Worm (Caenorhabditis elegans) whole organism, L1 larva: ENCODE measurements around the gene pro-1.

Experiments used
- F16B12.6 ChIP-seq: fragments of 150-350 bp; optimal IDR thresholded peaks from 2 replicates; lab custom pipeline; 2014; ENCODE audit warnings: missing biosample characterization, missing genetic modification characterization
- Y116A8C.19 ChIP-seq: sonication (generic microtip); optimal IDR thresholded peaks from 2 replicates; lab custom pipeline; 2016; ENCODE audit warnings: missing compliant biosample characterization, missing genetic modification characterization, borderline replicate concordance
- alr-1 ChIP-seq: fragments of 200-800 bp; sonication (Bioruptor generic); optimal IDR thresholded peaks from 2 replicates; lab custom pipeline; 2018; ENCODE audit warnings: borderline replicate concordance, mild to moderate bottlenecking, missing genetic modification characterization, missing compliant biosample characterization
- aly-2 ChIP-seq: fragments of 150-350 bp; optimal IDR thresholded peaks from 2 replicates; lab custom pipeline; 2014; ENCODE audit warnings: missing biosample characterization, missing genetic modification characterization
- ceh-82 ChIP-seq, 3 experiments: fragments of 150-350 bp in 1 of 3; sonication (generic microtip) in 2 of 3; optimal IDR thresholded peaks; 2 replicates each; lab custom pipeline; 2014 to 2017; ENCODE audit warnings: missing biosample characterization in 3 of 3, missing genetic modification characterization in 3 of 3
- ceh-90 ChIP-seq: sonication (generic microtip); optimal IDR thresholded peaks from 2 replicates; lab custom pipeline; 2016; ENCODE audit warnings: missing genetic modification characterization, missing compliant biosample characterization
- dsc-1 ChIP-seq: sonication (generic microtip); optimal IDR thresholded peaks from 2 replicates; lab custom pipeline; 2016; ENCODE audit warnings: mild to moderate bottlenecking, missing genetic modification characterization, missing compliant biosample characterization
- efl-1 ChIP-seq, 4 experiments: fragments of 150-350 bp; optimal IDR thresholded peaks in 3 of 4; peaks in 1 of 4; 1 replicate in 1 of 4; 2 replicates in 3 of 4; lab custom pipeline; 2014; ENCODE audit warnings: missing biosample characterization in 2 of 4, missing genetic modification characterization in 2 of 4, missing genetic modification reagents in 2 of 4
- egl-27 ChIP-seq, 2 experiments: fragments of 150-350 bp in 1 of 2; sonication (generic microtip); optimal IDR thresholded peaks; 3 replicates each; lab custom pipeline; 2017 to 2018; ENCODE audit warnings: missing biosample characterization in 2 of 2, missing genetic modification characterization in 2 of 2, missing genetic modification reagents in 2 of 2
- elt-3 ChIP-seq, 6 experiments: fragments of 150-350 bp in 1 of 6; sonication (generic microtip); optimal IDR thresholded peaks; 2 replicates each; lab custom pipeline; 2017 to 2018; ENCODE audit warnings: missing biosample characterization in 6 of 6, missing genetic modification characterization in 6 of 6, inconsistent platforms in 1 of 6
- fkh-10 ChIP-seq: sonication (generic microtip); optimal IDR thresholded peaks from 2 replicates; lab custom pipeline; 2017; ENCODE audit warnings: missing biosample characterization, missing genetic modification reagents, missing genetic modification characterization
- fkh-8 ChIP-seq: sonication (generic microtip); optimal IDR thresholded peaks from 2 replicates; lab custom pipeline; 2016; ENCODE audit warnings: mild to moderate bottlenecking, missing genetic modification characterization, missing compliant biosample characterization
- fos-1 ChIP-seq: fragments of 150-350 bp; optimal IDR thresholded peaks from 2 replicates; lab custom pipeline; 2014; ENCODE audit warnings: missing biosample characterization, missing genetic modification characterization
- grh-1 ChIP-seq: fragments of 200-800 bp; sonication (Bioruptor generic); IDR thresholded peaks from 2 replicates; pipeline ENCODE4 v1.3.6; 2022; ENCODE audit warnings: missing genetic modification reagents, missing genetic modification characterization, missing compliant biosample characterization
- hlh-17 ChIP-seq: fragments of 200-800 bp; sonication (Bioruptor generic); optimal IDR thresholded peaks from 2 replicates; lab custom pipeline; 2018; ENCODE audit warnings: missing genetic modification characterization, mild to moderate bottlenecking, missing compliant biosample characterization, moderate library complexity, borderline replicate concordance
- hlh-4 ChIP-seq: sonication (generic microtip); optimal IDR thresholded peaks from 2 replicates; lab custom pipeline; 2016; ENCODE audit warnings: mild to moderate bottlenecking, missing genetic modification characterization, missing compliant biosample characterization
- isw-1 ChIP-seq: fragments of 200-800 bp; sonication (Bioruptor generic); IDR thresholded peaks from 2 replicates; pipeline ENCODE4 v1.3.6; 2022; ENCODE audit warnings: missing genetic modification characterization, missing compliant biosample characterization
- jun-1 ChIP-seq: fragments of 150-350 bp; optimal IDR thresholded peaks from 2 replicates; lab custom pipeline; 2014; ENCODE audit warnings: missing biosample characterization, missing genetic modification reagents, missing genetic modification characterization
- lin-14 ChIP-seq: fragments of 200-800 bp; sonication (Bioruptor generic); optimal IDR thresholded peaks from 2 replicates; lab custom pipeline; 2018; ENCODE audit warnings: mild to moderate bottlenecking, missing genetic modification characterization, moderate library complexity, missing compliant biosample characterization
- lin-15B ChIP-seq: fragments of 150-350 bp; sonication (generic microtip); optimal IDR thresholded peaks from 3 replicates; lab custom pipeline; 2014; ENCODE audit warnings: missing biosample characterization, missing genetic modification characterization
- lsy-2 ChIP-seq, 2 experiments: fragments of 150-350 bp; optimal IDR thresholded peaks; 2 replicates each; lab custom pipeline; 2014; ENCODE audit warnings: missing biosample characterization in 2 of 2, missing genetic modification characterization in 2 of 2
- mab-9 ChIP-seq: fragments of 200-800 bp; sonication (Bioruptor generic); IDR thresholded peaks from 2 replicates; pipeline ENCODE4 v1.3.6; 2022; ENCODE audit warnings: missing genetic modification reagents, missing genetic modification characterization, missing compliant biosample characterization
- mdl-1 ChIP-seq, 2 experiments: fragments of 150-350 bp; optimal IDR thresholded peaks; 2 replicates each; lab custom pipeline; 2014 to 2017; ENCODE audit warnings: missing biosample characterization in 2 of 2, missing genetic modification characterization in 2 of 2, inconsistent platforms in 1 of 2
- mep-1 ChIP-seq: fragments of 150-350 bp; optimal IDR thresholded peaks from 2 replicates; lab custom pipeline; 2014; ENCODE audit warnings: missing biosample characterization, missing genetic modification characterization
- nhr-19 ChIP-seq: fragments of 200-800 bp; sonication (Bioruptor generic); conservative IDR thresholded peaks from 2 replicates; pipeline ENCODE4 v1.3.6; 2022; ENCODE audit warnings: missing genetic modification characterization, missing compliant biosample characterization
- nhr-20 ChIP-seq: sonication (generic microtip); optimal IDR thresholded peaks from 2 replicates; lab custom pipeline; 2016; ENCODE audit warnings: mild to moderate bottlenecking, missing genetic modification characterization, missing compliant biosample characterization
- nhr-237 ChIP-seq: fragments of 150-350 bp; optimal IDR thresholded peaks from 2 replicates; lab custom pipeline; 2014; ENCODE audit warnings: missing biosample characterization, missing genetic modification characterization
- nhr-28 ChIP-seq: fragments of 150-350 bp; optimal IDR thresholded peaks from 2 replicates; lab custom pipeline; 2014; ENCODE audit warnings: missing biosample characterization, missing genetic modification characterization
- nhr-47 ChIP-seq: sonication (generic microtip); optimal IDR thresholded peaks from 2 replicates; lab custom pipeline; 2016; ENCODE audit warnings: mild to moderate bottlenecking, missing genetic modification characterization, moderate library complexity, missing compliant biosample characterization
- nhr-71 ChIP-seq: sonication (generic microtip); optimal IDR thresholded peaks from 2 replicates; lab custom pipeline; 2016; ENCODE audit warnings: mild to moderate bottlenecking, missing genetic modification characterization, moderate library complexity, missing compliant biosample characterization
- nhr-85 ChIP-seq: sonication (generic microtip); peaks from one replicate; lab custom pipeline; 2016; ENCODE audit warnings: missing genetic modification characterization, inconsistent platforms, missing compliant biosample characterization
- pag-3 ChIP-seq: sonication (generic microtip); optimal IDR thresholded peaks from 2 replicates; lab custom pipeline; 2017; ENCODE audit warnings: missing genetic modification characterization, mild to moderate bottlenecking, missing compliant biosample characterization, antibody characterized with exemption, borderline replicate concordance; ENCODE audit not compliant: insufficient read depth
- pax-3 ChIP-seq: fragments of 200-800 bp; sonication (Bioruptor generic); optimal IDR thresholded peaks from 2 replicates; lab custom pipeline; 2018; ENCODE audit warnings: mild to moderate bottlenecking, missing genetic modification characterization, moderate library complexity, missing compliant biosample characterization
- pqm-1 ChIP-seq: sonication (generic microtip); optimal IDR thresholded peaks from 3 replicates; lab custom pipeline; 2017; ENCODE audit warnings: missing biosample characterization, missing genetic modification characterization
- rnt-1 ChIP-seq: sonication (generic microtip); optimal IDR thresholded peaks from 2 replicates; lab custom pipeline; 2016; ENCODE audit warnings: mild to moderate bottlenecking, missing genetic modification characterization, moderate library complexity, missing compliant biosample characterization
- skn-1 ChIP-seq: fragments of 150-350 bp; optimal IDR thresholded peaks from 2 replicates; lab custom pipeline; 2014; ENCODE audit warnings: missing biosample characterization, missing genetic modification characterization
- snpc-4 ChIP-seq: fragments of 150-350 bp; optimal IDR thresholded peaks from 2 replicates; lab custom pipeline; 2014; ENCODE audit warnings: missing biosample characterization, missing genetic modification characterization
- snu-23 ChIP-seq: sonication (generic microtip); optimal IDR thresholded peaks from 2 replicates; lab custom pipeline; 2016; ENCODE audit warnings: missing genetic modification characterization, missing compliant biosample characterization
- sox-4 ChIP-seq: sonication (generic microtip); optimal IDR thresholded peaks from 2 replicates; lab custom pipeline; 2016; ENCODE audit warnings: missing genetic modification characterization, missing compliant biosample characterization
- tbx-2 ChIP-seq: sonication (generic microtip); optimal IDR thresholded peaks from 2 replicates; lab custom pipeline; 2016; ENCODE audit warnings: missing genetic modification characterization, missing compliant biosample characterization
- unc-130 ChIP-seq: fragments of 150-350 bp; optimal IDR thresholded peaks from 2 replicates; lab custom pipeline; 2017; ENCODE audit warnings: missing biosample characterization, missing genetic modification characterization, inconsistent platforms
- unc-30 ChIP-seq: sonication (generic microtip); optimal IDR thresholded peaks from 2 replicates; lab custom pipeline; 2017; ENCODE audit warnings: missing biosample characterization, missing genetic modification characterization
- xbp-1 ChIP-seq: sonication (generic microtip); optimal IDR thresholded peaks from 2 replicates; lab custom pipeline; 2016; ENCODE audit warnings: missing genetic modification characterization, missing compliant biosample characterization
- ztf-11 ChIP-seq, 2 experiments: sonication (generic microtip); optimal IDR thresholded peaks; 2 replicates each; lab custom pipeline; 2016 to 2017; ENCODE audit warnings: missing genetic modification characterization in 2 of 2, missing biosample characterization in 1 of 2, missing compliant biosample characterization in 1 of 2

The pro-1 gene

ce11 chrII:10569498-10569897, 27.7 kb upstream of the pro-1 start:
- peak in 1 of 2 experiments; percentile 13 for TF ChIP-seq lsy-2 (tag; optimal IDR thresholded peaks at IDR 0.05; lab: Kevin White, UChicago)
- no peak for TF ChIP-seq aly-2 (tag; lab: Kevin White, UChicago)
- no peak for TF ChIP-seq nhr-47 (tag; lab: Kevin White, UChicago)
- no peak for TF ChIP-seq dsc-1 (tag; lab: Kevin White, UChicago)
- TF ChIP-seq pag-3 (tag; lab: Kevin White, UChicago), result peak; percentile 86
- TF ChIP-seq egl-27 (tag; optimal IDR thresholded peaks at IDR 0.05; lab: Kevin White, UChicago), result no peak
- peak; percentile 43 for TF ChIP-seq nhr-71 (tag; lab: Kevin White, UChicago)
- TF ChIP-seq fkh-8 (tag; lab: Kevin White, UChicago), result no peak
- no peak for TF ChIP-seq unc-30 (tag; lab: Kevin White, UChicago)
- TF ChIP-seq ztf-11 (tag; optimal IDR thresholded peaks at IDR 0.05; lab: Kevin White, UChicago), result no peak
- TF ChIP-seq nhr-19, result no peak
- no peak for TF ChIP-seq nhr-20 (tag; lab: Kevin White, UChicago)
- TF ChIP-seq lin-14 (GFP tag; lab: Kevin White, UChicago), result peak; percentile 79
- no peak for TF ChIP-seq ceh-90 (tag; lab: Kevin White, UChicago)
- TF ChIP-seq xbp-1 (tag; lab: Kevin White, UChicago), result no peak
- TF ChIP-seq fkh-10 (GFP tag; lab: Kevin White, UChicago), result no peak
- TF ChIP-seq F16B12.6, result no peak
- TF ChIP-seq rnt-1 (tag; lab: Kevin White, UChicago), result peak; percentile 44
- TF ChIP-seq sox-4 (tag; lab: Kevin White, UChicago), result no peak
- TF ChIP-seq lin-15B (tag; lab: Kevin White, UChicago), result no peak
- peak in 1 of 2 experiments; percentile 3 for TF ChIP-seq efl-1 (optimal IDR thresholded peaks at IDR 0.05; lab: Kevin White, UChicago)
- TF ChIP-seq efl-1 (GFP tag; optimal IDR thresholded peaks at IDR 0.05 in 1 of 2; lab: Kevin White, UChicago), result no peak

DNA sequence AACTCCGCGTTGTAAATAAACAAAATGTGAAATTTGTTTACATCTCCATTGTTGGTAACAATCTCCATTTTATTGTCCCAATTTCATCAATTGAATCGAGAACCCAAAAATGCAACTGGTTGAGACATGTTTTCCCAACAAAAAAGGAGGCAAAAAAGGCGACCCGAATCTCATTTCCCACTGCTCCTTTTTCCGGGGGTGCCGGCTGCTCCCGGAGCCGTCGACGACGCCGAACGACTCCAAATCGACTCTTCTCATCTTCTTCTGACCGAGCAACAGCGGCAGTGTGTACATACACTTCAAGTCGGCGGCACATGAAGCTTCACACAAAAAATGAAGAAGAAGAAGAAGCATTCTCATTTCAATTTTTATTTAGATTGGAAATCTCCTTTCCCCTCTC, 24.7 kb upstream of the pro-1 start:
- TF ChIP-seq nhr-237 (tag; lab: Kevin White, UChicago), result no peak
- peak; percentile 30 for TF ChIP-seq lin-14 (GFP tag; lab: Kevin White, UChicago)
- TF ChIP-seq, all 84 proteins: peak for 1

- TF ChIP-seq unc-130 (tag; lab: Kevin White, UChicago) (no peak), efl-1 (optimal IDR thresholded peaks at IDR 0.05; lab: Kevin White, UChicago) (no peak), efl-1 (GFP tag; optimal IDR thresholded peaks at IDR 0.05 in 1 of 2; lab: Kevin White, UChicago) (peak in 1 of 2 experiments; percentile 30), snu-23 (GFP tag; lab: Kevin White, UChicago) (no peak)
Observed at ce11 chrII:10564578-10564977, 22.8 kb upstream of the pro-1 start, which contains the start of the genes C06A1.6 and C06A1.7. Gene C06A1.6 (minus strand): TSS chrII:10564678. Gene C06A1.7 (plus strand): TSS chrII:10564891.

DNA sequence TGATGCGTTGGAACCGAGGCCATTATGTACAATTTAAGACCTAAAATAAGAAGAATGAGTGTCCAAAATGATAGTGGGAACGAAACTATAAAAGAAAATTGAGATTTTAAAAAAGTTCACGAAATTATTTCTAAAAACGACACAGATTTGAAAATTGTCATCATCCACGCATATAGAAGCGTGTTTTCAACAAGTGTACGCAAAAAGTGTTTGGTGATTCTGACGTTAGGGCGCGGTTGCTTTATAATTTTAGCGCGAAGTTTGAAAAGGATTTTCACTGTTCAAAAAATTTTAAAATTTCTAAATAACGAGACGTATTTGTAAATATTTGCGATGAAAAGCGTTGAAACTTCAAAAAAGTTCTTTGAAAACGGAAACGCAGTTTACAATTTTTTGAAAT, 21.6 kb upstream of the pro-1 start, which contains the start of gene cdc-48.1:
cdc-48.1 (minus strand) TSS at position 40 of the 400 bp plus-strand sequence.
- TF ChIP-seq skn-1 (peak; percentile 100), fkh-10 (GFP tag; lab: Kevin White, UChicago) (peak; percentile 100), fkh-8 (tag; lab: Kevin White, UChicago) (peak; percentile 100), ceh-82 (tag; optimal IDR thresholded peaks at IDR 0.05; lab: Kevin White, UChicago) (peak; percentile 100), isw-1 (GFP tag; lab: Robert Waterston, UW) (peak; percentile 100), xbp-1 (tag; lab: Kevin White, UChicago) (peak; percentile 100), hlh-17 (GFP tag; lab: Kevin White, UChicago) (no peak), mab-9 (GFP tag; lab: Robert Waterston, UW) (peak; percentile 99), nhr-28 (tag; lab: Kevin White, UChicago) (peak; percentile 77), nhr-237 (tag; lab: Kevin White, UChicago) (peak; percentile 100), fos-1 (peak; percentile 100), tbx-2 (tag; lab: Kevin White, UChicago) (peak; percentile 100), Y116A8C.19 (peak; percentile 24), pax-3 (tag; lab: Kevin White, UChicago) (peak; percentile 99), grh-1 (peak; percentile 100), hlh-4 (tag; lab: Kevin White, UChicago) (peak; percentile 64), alr-1 (tag; lab: Kevin White, UChicago) (no peak), mdl-1 (tag; optimal IDR thresholded peaks at IDR 0.05; lab: Kevin White, UChicago) (peak; percentile 82 to 99), snpc-4 (tag; lab: Kevin White, UChicago) (peak; percentile 95), nhr-71 (tag; lab: Kevin White, UChicago) (peak; percentile 100), pqm-1 (peak; percentile 83), nhr-85 (tag; lab: Kevin White, UChicago) (peak; percentile 100), jun-1 (tag; lab: Kevin White, UChicago) (peak; percentile 99), elt-3 (tag; optimal IDR thresholded peaks at IDR 0.05; lab: Kevin White, UChicago) (peak; percentile 99 to 100 (median 100)), unc-30 (tag; lab: Kevin White, UChicago) (peak; percentile 99), mep-1 (tag; lab: Kevin White, UChicago) (peak; percentile 100), lin-14 (GFP tag; lab: Kevin White, UChicago) (peak; percentile 100)
